Worm (Caenorhabditis elegans) whole organism, L1 larva: Measurements from ENCODE around the gene srt-41.

ENCODE experiments used
- C04F5.9 ChIP-seq: sonication (generic microtip); optimal IDR thresholded peaks from 2 replicates; lab custom pipeline; 2016; ENCODE audit warnings: missing genetic modification characterization, missing compliant biosample characterization
- C16A3.4 ChIP-seq: fragments of 150-350 bp; optimal IDR thresholded peaks from 2 replicates; lab custom pipeline; 2014; ENCODE audit warnings: missing biosample characterization, missing genetic modification characterization
- F16B12.6 ChIP-seq: fragments of 150-350 bp; optimal IDR thresholded peaks from 2 replicates; lab custom pipeline; 2014; ENCODE audit warnings: missing biosample characterization, missing genetic modification characterization
- ama-1 ChIP-seq: fragments of 150-350 bp; optimal IDR thresholded peaks from 2 replicates; lab custom pipeline; 2014
- ceh-63 ChIP-seq: fragments of 200-800 bp; sonication (Bioruptor generic); optimal IDR thresholded peaks from 2 replicates; lab custom pipeline; 2018; ENCODE audit warnings: mild to moderate bottlenecking, missing genetic modification characterization, missing compliant biosample characterization
- ceh-8 ChIP-seq: fragments of 200-800 bp; sonication (Bioruptor generic); optimal IDR thresholded peaks from 2 replicates; lab custom pipeline; 2018; ENCODE audit warnings: mild to moderate bottlenecking, missing genetic modification characterization, moderate library complexity, missing compliant biosample characterization
- ceh-90 ChIP-seq: sonication (generic microtip); optimal IDR thresholded peaks from 2 replicates; lab custom pipeline; 2016; ENCODE audit warnings: missing genetic modification characterization, missing compliant biosample characterization
- ces-1 ChIP-seq: fragments of 150-350 bp; optimal IDR thresholded peaks from 2 replicates; lab custom pipeline; 2014; ENCODE audit warnings: missing biosample characterization, missing genetic modification reagents, missing genetic modification characterization
- dpl-1 ChIP-seq, 3 experiments: fragments of 150-350 bp in 2 of 3; sonication (generic microtip) in 1 of 3; optimal IDR thresholded peaks; 2 replicates each; lab custom pipeline; 2014 to 2017; ENCODE audit warnings: missing biosample characterization in 3 of 3, missing genetic modification characterization in 3 of 3, missing genetic modification reagents in 3 of 3
- egl-13 ChIP-seq: sonication (generic microtip); optimal IDR thresholded peaks from 2 replicates; lab custom pipeline; 2016; ENCODE audit warnings: missing genotype, missing genetic modification reagents, missing genetic modification characterization, missing compliant biosample characterization
- elt-2 ChIP-seq: sonication (generic microtip); optimal IDR thresholded peaks from 2 replicates; lab custom pipeline; 2016; ENCODE audit warnings: missing genetic modification characterization, mild to moderate bottlenecking, inconsistent platforms, missing compliant biosample characterization, missing genetic modification reagents
- fkh-10 ChIP-seq: sonication (generic microtip); optimal IDR thresholded peaks from 2 replicates; lab custom pipeline; 2017; ENCODE audit warnings: missing biosample characterization, missing genetic modification reagents, missing genetic modification characterization
- fkh-8 ChIP-seq: sonication (generic microtip); optimal IDR thresholded peaks from 2 replicates; lab custom pipeline; 2016; ENCODE audit warnings: mild to moderate bottlenecking, missing genetic modification characterization, missing compliant biosample characterization
- fos-1 ChIP-seq: fragments of 150-350 bp; optimal IDR thresholded peaks from 2 replicates; lab custom pipeline; 2014; ENCODE audit warnings: missing biosample characterization, missing genetic modification characterization
- hpl-2 ChIP-seq: fragments of 150-350 bp; optimal IDR thresholded peaks from 2 replicates; lab custom pipeline; 2014; ENCODE audit warnings: missing biosample characterization, missing genetic modification reagents, missing genetic modification characterization
- jun-1 ChIP-seq: fragments of 150-350 bp; optimal IDR thresholded peaks from 2 replicates; lab custom pipeline; 2014; ENCODE audit warnings: missing biosample characterization, missing genetic modification reagents, missing genetic modification characterization
- lin-13 ChIP-seq: fragments of 150-350 bp; optimal IDR thresholded peaks from 2 replicates; lab custom pipeline; 2014; ENCODE audit warnings: missing biosample characterization, missing genetic modification reagents, missing genetic modification characterization
- mab-9 ChIP-seq: fragments of 200-800 bp; sonication (Bioruptor generic); IDR thresholded peaks from 2 replicates; pipeline ENCODE4 v1.3.6; 2022; ENCODE audit warnings: missing genetic modification reagents, missing genetic modification characterization, missing compliant biosample characterization
- nhr-19 ChIP-seq: fragments of 200-800 bp; sonication (Bioruptor generic); conservative IDR thresholded peaks from 2 replicates; pipeline ENCODE4 v1.3.6; 2022; ENCODE audit warnings: missing genetic modification characterization, missing compliant biosample characterization
- nhr-28 ChIP-seq: fragments of 150-350 bp; optimal IDR thresholded peaks from 2 replicates; lab custom pipeline; 2014; ENCODE audit warnings: missing biosample characterization, missing genetic modification characterization
- nhr-47 ChIP-seq: sonication (generic microtip); optimal IDR thresholded peaks from 2 replicates; lab custom pipeline; 2016; ENCODE audit warnings: mild to moderate bottlenecking, missing genetic modification characterization, moderate library complexity, missing compliant biosample characterization
- nhr-76 ChIP-seq: sonication (generic microtip); optimal IDR thresholded peaks from 2 replicates; lab custom pipeline; 2017; ENCODE audit warnings: missing biosample characterization, missing genetic modification characterization
- pax-3 ChIP-seq: fragments of 200-800 bp; sonication (Bioruptor generic); optimal IDR thresholded peaks from 2 replicates; lab custom pipeline; 2018; ENCODE audit warnings: mild to moderate bottlenecking, missing genetic modification characterization, moderate library complexity, missing compliant biosample characterization
- pqm-1 ChIP-seq: sonication (generic microtip); optimal IDR thresholded peaks from 3 replicates; lab custom pipeline; 2017; ENCODE audit warnings: missing biosample characterization, missing genetic modification characterization
- skn-1 ChIP-seq: fragments of 150-350 bp; optimal IDR thresholded peaks from 2 replicates; lab custom pipeline; 2014; ENCODE audit warnings: missing biosample characterization, missing genetic modification characterization
- snpc-4 ChIP-seq: fragments of 150-350 bp; optimal IDR thresholded peaks from 2 replicates; lab custom pipeline; 2014; ENCODE audit warnings: missing biosample characterization, missing genetic modification characterization
- snu-23 ChIP-seq: sonication (generic microtip); optimal IDR thresholded peaks from 2 replicates; lab custom pipeline; 2016; ENCODE audit warnings: missing genetic modification characterization, missing compliant biosample characterization
- sptf-1 ChIP-seq: fragments of 150-350 bp; optimal IDR thresholded peaks from 2 replicates; lab custom pipeline; 2014; ENCODE audit warnings: missing biosample characterization, missing genetic modification characterization
- sup-37 ChIP-seq: fragments of 200-800 bp; sonication (Bioruptor generic); optimal IDR thresholded peaks from 2 replicates; lab custom pipeline; 2018; ENCODE audit warnings: mild to moderate bottlenecking, missing genetic modification characterization, missing compliant biosample characterization
- swsn-7 ChIP-seq: sonication (generic microtip); optimal IDR thresholded peaks from 2 replicates; lab custom pipeline; 2016; ENCODE audit warnings: missing genetic modification characterization, missing compliant biosample characterization
- tbx-2 ChIP-seq: sonication (generic microtip); optimal IDR thresholded peaks from 2 replicates; lab custom pipeline; 2016; ENCODE audit warnings: missing genetic modification characterization, missing compliant biosample characterization
- unc-30 ChIP-seq: sonication (generic microtip); optimal IDR thresholded peaks from 2 replicates; lab custom pipeline; 2017; ENCODE audit warnings: missing biosample characterization, missing genetic modification characterization
- unc-98 ChIP-seq: fragments of 200-800 bp; sonication (Bioruptor generic); IDR thresholded peaks from 2 replicates; pipeline ENCODE4 v1.3.6; 2022; ENCODE audit warnings: missing genetic modification characterization, missing compliant biosample characterization
- vab-15 ChIP-seq: sonication (generic microtip); optimal IDR thresholded peaks from 2 replicates; lab custom pipeline; 2017; ENCODE audit warnings: missing genotype, mild to moderate bottlenecking, missing genetic modification characterization, missing compliant biosample characterization
- zag-1 ChIP-seq: fragments of 150-350 bp; optimal IDR thresholded peaks from 2 replicates; lab custom pipeline; 2014; ENCODE audit warnings: missing biosample characterization, missing genetic modification characterization

Gene srt-41

ce11 chrV:1803043-1803442 lies at the start of gene srt-41:
srt-41 (minus strand) TSS chrV:1803143.
- TF ChIP-seq ceh-90 (tag; lab: Kevin White, UChicago): no peak
- no peak for TF ChIP-seq egl-13 (tag; lab: Kevin White, UChicago)
- TF ChIP-seq dpl-1 (GFP tag; optimal IDR thresholded peaks at IDR 0.05; lab: Kevin White, UChicago): no peak
- TF ChIP-seq hpl-2 (GFP tag; lab: Kevin White, UChicago): no peak
- TF ChIP-seq pax-3: peak; percentile 14
- no peak for TF ChIP-seq sptf-1 (tag; lab: Kevin White, UChicago)
- no peak for TF ChIP-seq nhr-47
- TF ChIP-seq F16B12.6 (tag; lab: Kevin White, UChicago): no peak

DNA sequence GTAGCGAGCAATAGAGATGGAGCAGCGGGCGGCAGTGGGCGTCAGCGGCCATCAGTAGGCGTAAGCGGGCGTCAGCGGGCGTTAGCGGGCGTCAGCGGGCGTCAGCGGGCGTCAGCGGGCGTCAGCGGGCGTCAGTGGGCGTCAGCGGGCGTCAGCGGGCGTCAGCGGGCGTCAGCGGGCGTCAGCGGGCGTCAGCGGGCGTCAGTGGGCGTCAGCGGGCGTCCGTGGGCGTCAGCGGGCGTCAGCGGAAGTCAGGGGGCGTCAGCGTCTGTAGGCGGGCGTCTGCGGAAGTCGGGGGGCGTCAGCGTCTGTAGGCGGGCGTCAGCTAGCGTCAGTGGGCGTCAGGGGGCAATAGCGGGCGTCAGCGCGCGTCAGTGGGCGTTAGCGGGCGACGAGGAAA lies 47.0 kb upstream of the srt-41 start:
- TF ChIP-seq ceh-8 (GFP tag; lab: Kevin White, UChicago): peak; percentile 57
- TF ChIP-seq, all 84 proteins: peak for 1; not testable (repeated sequence) for 83

DNA sequence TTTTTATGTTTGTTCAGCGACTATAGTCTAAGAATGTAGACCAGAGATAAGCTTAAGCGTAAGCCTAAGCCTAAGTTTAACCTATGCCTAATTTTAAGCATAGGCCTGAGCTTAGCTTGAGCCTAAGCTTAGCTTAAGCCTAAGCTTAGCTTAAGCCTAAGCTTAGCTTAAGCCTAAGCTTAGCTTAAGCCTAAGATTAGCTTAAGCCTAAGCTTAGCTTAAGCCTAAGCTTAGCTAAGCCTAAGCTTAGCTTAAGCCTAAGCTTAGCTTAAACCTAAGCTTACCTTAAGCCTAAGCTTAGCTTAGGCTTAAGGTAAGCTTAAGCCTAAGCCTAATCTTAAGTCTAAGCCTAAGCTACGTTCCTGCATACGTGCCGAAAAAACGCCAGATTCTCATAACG lies 45.6 kb upstream of the srt-41 start:
- TF ChIP-seq nhr-28 (tag; lab: Kevin White, UChicago) (no peak), fkh-10 (GFP tag; lab: Kevin White, UChicago) (no peak), F16B12.6 (tag; lab: Kevin White, UChicago) (no peak), dpl-1 (GFP tag; optimal IDR thresholded peaks at IDR 0.05; lab: Kevin White, UChicago) (no peak), unc-30 (no peak), swsn-7 (tag; lab: Kevin White, UChicago) (no peak), jun-1 (tag; lab: Kevin White, UChicago) (no peak), nhr-19 (GFP tag; lab: Robert Waterston, UW) (no peak), mab-9 (GFP tag; lab: Robert Waterston, UW) (no peak), C16A3.4 (no peak)

ce11 chrV:1845977-1846376 lies 43.0 kb upstream of the srt-41 start, which contains the start of gene T10B5.7:
T10B5.7 (plus strand) TSS chrV:1846201.
- no peak for TF ChIP-seq unc-30
- no peak for TF ChIP-seq sup-37 (GFP tag; lab: Kevin White, UChicago)
- TF ChIP-seq elt-2: peak; percentile 42
- no peak for TF ChIP-seq skn-1 (tag; lab: Kevin White, UChicago)

ce11 chrV:1841744-1842143 lies 38.8 kb upstream of the srt-41 start, which contains the start of gene T10B5.8:
T10B5.8 (plus strand) TSS chrV:1842044.
- no peak for TF ChIP-seq ceh-63
- no peak for TF ChIP-seq pax-3
- no peak for TF ChIP-seq lin-13
- no peak for TF ChIP-seq zag-1 (tag; lab: Kevin White, UChicago)
- no peak for TF ChIP-seq ceh-90 (tag; lab: Kevin White, UChicago)
- TF ChIP-seq snpc-4 (tag; lab: Kevin White, UChicago): no peak
- no peak for TF ChIP-seq ces-1
- TF ChIP-seq swsn-7 (tag; lab: Kevin White, UChicago): no peak
- no peak for TF ChIP-seq fkh-8 (tag; lab: Kevin White, UChicago)
- TF ChIP-seq C04F5.9 (tag; lab: Kevin White, UChicago): no peak
- no peak for TF ChIP-seq unc-98 (GFP tag; lab: Robert Waterston, UW)
- TF ChIP-seq vab-15: no peak
- no peak for TF ChIP-seq egl-13 (tag; lab: Kevin White, UChicago)
- no peak for TF ChIP-seq pqm-1 (tag; lab: Kevin White, UChicago)
- TF ChIP-seq ama-1: no peak
- no peak for TF ChIP-seq fkh-10 (GFP tag; lab: Kevin White, UChicago)
- TF ChIP-seq tbx-2 (tag; lab: Kevin White, UChicago): no peak
- no peak for TF ChIP-seq snu-23 (GFP tag; lab: Kevin White, UChicago)
- no peak for TF ChIP-seq fos-1
- no peak for TF ChIP-seq nhr-76
